Worm (Caenorhabditis elegans): ENCODE measurements around the gene Y41G9A.5.
A peak's percentile ranks its signal among the peaks of the same experiment; 100 is the strongest.

Gene Y41G9A.5

ce11 chrX:2996318-2996717, 49.9 kb downstream of the Y41G9A.5 start:
- TF ChIP-seq T20F7.1 (GFP tag; optimal IDR thresholded peaks at IDR 0.05) (no peak), skn-1 (tag; optimal IDR thresholded peaks at IDR 0.05) (no peak), aha-1 (tag) (peak; percentile 68), ceh-28 (tag; optimal IDR thresholded peaks at IDR 0.05) (peak; percentile 39), madf-9 (GFP tag; conservative IDR thresholded peaks at IDR 0.05) (0 out of 2 replicates have a peak, but pooled peaks have one; percentile 8), zip-2 (tag; optimal IDR thresholded peaks at IDR 0.05) (no peak), dmd-9 (GFP tag; IDR thresholded peaks at IDR 0.05) (no peak), daf-8 (GFP tag; IDR thresholded peaks at IDR 0.05) (no peak), lin-13 (GFP tag; optimal IDR thresholded peaks at IDR 0.05) (no peak), nhr-102 (tag; optimal IDR thresholded peaks at IDR 0.05) (no peak), snpc-4 (tag; optimal IDR thresholded peaks at IDR 0.05) (no peak), lin-29 (GFP tag; IDR thresholded peaks at IDR 0.05) (no peak), nhr-77 (tag; optimal IDR thresholded peaks at IDR 0.05) (peak; percentile 28), arid-1 (GFP tag; conservative IDR thresholded peaks at IDR 0.05) (no peak), duxl-1 (tag; optimal IDR thresholded peaks at IDR 0.05; ENCODE audit: poor library complexity) (no peak)

- no peak; the same call in 1 of the 2 replicates for TF ChIP-seq arid-1 (GFP tag; conservative IDR thresholded peaks at IDR 0.05)
- TF ChIP-seq Y105C5A.15 (GFP tag; IDR thresholded peaks at IDR 0.05): peak; percentile 82; the same call in 1 of the 2 replicates
- TF ChIP-seq lin-13 (GFP tag; optimal IDR thresholded peaks at IDR 0.05): peak; percentile 96
- TF ChIP-seq dmd-9 (GFP tag; IDR thresholded peaks at IDR 0.05): peak; percentile 74
- peak; percentile 97 for TF ChIP-seq dmd-6 (GFP tag; IDR thresholded peaks at IDR 0.05)
- TF ChIP-seq aly-2 (tag; optimal IDR thresholded peaks at IDR 0.05): no peak
- no peak for TF ChIP-seq snpc-1.2 (GFP tag; IDR thresholded peaks at IDR 0.05)
- peak; percentile 99 for TF ChIP-seq nhr-77 (tag; optimal IDR thresholded peaks at IDR 0.05)
- TF ChIP-seq zip-11 (GFP tag; IDR thresholded peaks at IDR 0.05): 0 out of 2 replicates have a peak, but pooled peaks have one; percentile 25
- peak; percentile 33; the same call in 1 of the 2 replicates for TF ChIP-seq Y48G9A.11 (GFP tag; IDR thresholded peaks at IDR 0.05)
- peak; percentile 37 for TF ChIP-seq daf-12 (tag; optimal IDR thresholded peaks at IDR 0.05)
- peak; percentile 13 for TF ChIP-seq R02D3.7 (tag; optimal IDR thresholded peaks at IDR 0.05)
- peak; percentile 94 for TF ChIP-seq T20F7.1 (GFP tag; optimal IDR thresholded peaks at IDR 0.05)
- TF ChIP-seq Y5F2A.4 (GFP tag; optimal IDR thresholded peaks at IDR 0.05): peak; percentile 90
- peak; percentile 99 for TF ChIP-seq duxl-1 (tag; optimal IDR thresholded peaks at IDR 0.05; ENCODE audit: poor library complexity)
- TF ChIP-seq fos-1 (tag; optimal IDR thresholded peaks at IDR 0.05): peak; percentile 89
- peak; percentile 98 for TF ChIP-seq nhr-11 (tag; optimal IDR thresholded peaks at IDR 0.05)
- TF ChIP-seq nhr-41 (GFP tag; IDR thresholded peaks at IDR 0.05): 0 out of 2 replicates have a peak, but pooled peaks have one; percentile 66
- TF ChIP-seq lin-1 (GFP tag; IDR thresholded peaks at IDR 0.05): peak; percentile 75
- no peak for TF ChIP-seq set-16 (GFP tag; IDR thresholded peaks at IDR 0.05)
- TF ChIP-seq ztf-11 (tag; optimal IDR thresholded peaks at IDR 0.05): peak; percentile 60
- peak; percentile 85 for TF ChIP-seq Y75B8A.6 (GFP tag; IDR thresholded peaks at IDR 0.05)
- TF ChIP-seq ceh-62 (tag; optimal IDR thresholded peaks at IDR 0.05): no peak
- peak; percentile 87 for TF ChIP-seq nhr-25 (tag; optimal IDR thresholded peaks at IDR 0.05; ENCODE audit: borderline replicate concordance, insufficient read depth)
- TF ChIP-seq nhr-28 (tag; optimal IDR thresholded peaks at IDR 0.05): peak; percentile 92
- TF ChIP-seq ctbp-1 (GFP tag; IDR thresholded peaks at IDR 0.05): peak; percentile 99
- TF ChIP-seq nhr-42 (GFP tag; IDR thresholded peaks at IDR 0.05): peak; percentile 99
- TF ChIP-seq mes-2 (tag; optimal IDR thresholded peaks at IDR 0.05; ENCODE audit: poor library complexity, severe bottlenecking): peak; percentile 98
- TF ChIP-seq zag-1 (tag; optimal IDR thresholded peaks at IDR 0.05): peak; percentile 94
- peak; percentile 92 for TF ChIP-seq mdt-29 (GFP tag; IDR thresholded peaks at IDR 0.05)
- TF ChIP-seq mxl-2 (GFP tag; conservative IDR thresholded peaks at IDR 0.05): peak; percentile 84
- TF ChIP-seq skn-1 (tag; optimal IDR thresholded peaks at IDR 0.05): no peak
- TF ChIP-seq hif-1 (tag; optimal IDR thresholded peaks at IDR 0.05): peak; percentile 77 to 86
- 0 out of 2 replicates have a peak, but pooled peaks have one; percentile 82 for TF ChIP-seq daf-8 (GFP tag; IDR thresholded peaks at IDR 0.05)
- TF ChIP-seq aha-1 (tag): peak; percentile 100
- peak; percentile 98 for TF ChIP-seq lin-39 (tag; optimal IDR thresholded peaks at IDR 0.05)
- peak; percentile 98 for TF ChIP-seq nhr-10 (tag; optimal IDR thresholded peaks at IDR 0.05)
- peak; percentile 99 for TF ChIP-seq rbr-2 (tag; optimal IDR thresholded peaks at IDR 0.05)
- peak; percentile 94 for TF ChIP-seq zfp-3 (GFP tag; conservative IDR thresholded peaks at IDR 0.05)
- peak; percentile 50 for TF ChIP-seq nhr-111 (GFP tag; optimal IDR thresholded peaks at IDR 0.05)
- TF ChIP-seq sdz-12 (GFP tag; optimal IDR thresholded peaks at IDR 0.05): no peak
- TF ChIP-seq saeg-2 (GFP tag; IDR thresholded peaks at IDR 0.05): peak; percentile 97
Observed at ce11 chrX:2996976-2997399, 50.5 kb downstream of the Y41G9A.5 start.
